Fruit fly (Drosophila melanogaster) whole organism, embryonic: ENCODE results near the gene CG2187.

Experiments
- Ada2b ChIP-seq: fragments of 200-800 bp; sonication (Bioruptor generic); IDR thresholded peaks from 2 replicates; pipeline ENCODE4 v1.3.6; 2022; ENCODE audit warnings: missing biosample characterization, missing genetic modification characterization
- Atf3 ChIP-seq: fragments of 200-800 bp; sonication (Bioruptor generic); optimal IDR thresholded peaks from 3 replicates; lab custom pipeline; 2016; ENCODE audit warnings: missing biosample characterization, missing genetic modification characterization
- BEAF-32 ChIP-seq: fragments of 200-800 bp; sonication (Bioruptor generic); optimal IDR thresholded peaks from 3 replicates; lab custom pipeline; 2017; ENCODE audit warnings: missing biosample characterization, missing genetic modification characterization, mild to moderate bottlenecking, moderate library complexity, missing genetic modification reagents
- Bdp1 ChIP-seq: fragments of 200-800 bp; sonication (Bioruptor generic); optimal IDR thresholded peaks from 3 replicates; lab custom pipeline; 2016; ENCODE audit warnings: missing biosample characterization, missing genetic modification characterization
- Blimp-1 ChIP-seq: fragments of 200-800 bp; sonication (Bioruptor generic); optimal IDR thresholded peaks from 3 replicates; lab custom pipeline; 2018; ENCODE audit warnings: missing biosample characterization, missing genetic modification characterization, mild to moderate bottlenecking, moderate library complexity, missing genetic modification reagents
- CG1024 ChIP-seq: fragments of 200-800 bp; sonication (Bioruptor generic); IDR thresholded peaks from 2 replicates; pipeline ENCODE4 v1.3.6; 2022; ENCODE audit warnings: missing biosample characterization, missing genetic modification characterization
- CG10267 ChIP-seq: fragments of 200-800 bp; sonication (Bioruptor generic); optimal IDR thresholded peaks from 2 replicates; lab custom pipeline; 2018; ENCODE audit warnings: missing biosample characterization, mild to moderate bottlenecking, missing genetic modification characterization, moderate library complexity
- CG11695 ChIP-seq: fragments of 200-800 bp; sonication (Bioruptor generic); IDR thresholded peaks from 3 replicates; pipeline ENCODE4 v1.3.6; 2022; ENCODE audit warnings: missing biosample characterization, missing genetic modification characterization
- CG15269 ChIP-seq: fragments of 200-800 bp; sonication (Bioruptor generic); optimal IDR thresholded peaks from 2 replicates; lab custom pipeline; 2018; ENCODE audit warnings: missing biosample characterization, mild to moderate bottlenecking, missing genetic modification characterization, moderate library complexity
- CG16813 ChIP-seq: fragments of 200-800 bp; sonication (Bioruptor generic); IDR thresholded peaks from 3 replicates; pipeline ENCODE4 v1.3.6; 2022; ENCODE audit warnings: missing biosample characterization, missing genetic modification characterization; ENCODE audit not compliant: partially characterized antibody
- CG17359 ChIP-seq: fragments of 200-800 bp; sonication (Bioruptor generic); optimal IDR thresholded peaks from 3 replicates; lab custom pipeline; 2018; ENCODE audit warnings: missing biosample characterization, mild to moderate bottlenecking, missing genetic modification characterization, moderate library complexity
- CG17612 ChIP-seq: fragments of 200-800 bp; sonication (Bioruptor generic); IDR thresholded peaks from 2 replicates; pipeline ENCODE4 v1.3.6; 2022; ENCODE audit warnings: missing biosample characterization, missing genetic modification characterization
- CG30403 ChIP-seq: fragments of 200-800 bp; sonication (Bioruptor generic); optimal IDR thresholded peaks from 3 replicates; lab custom pipeline; 2016; ENCODE audit warnings: missing biosample characterization, missing genetic modification characterization
- CG31224 ChIP-seq: fragments of 200-800 bp; sonication (Bioruptor generic); IDR thresholded peaks from 2 replicates; pipeline ENCODE4 v1.3.6; 2022; ENCODE audit warnings: missing biosample characterization, missing genetic modification characterization
- CG33213 ChIP-seq: fragments of 200-800 bp; sonication (Bioruptor generic); optimal IDR thresholded peaks from 3 replicates; lab custom pipeline; 2016; ENCODE audit warnings: missing biosample characterization, missing genetic modification characterization
- CG3838 ChIP-seq: fragments of 200-800 bp; sonication (Bioruptor generic); optimal IDR thresholded peaks from 3 replicates; lab custom pipeline; 2016; ENCODE audit warnings: missing biosample characterization, missing genetic modification characterization
- CG42726 ChIP-seq: fragments of 200-800 bp; sonication (Bioruptor generic); IDR thresholded peaks from 2 replicates; pipeline ENCODE4 v1.3.6; 2022; ENCODE audit warnings: missing biosample characterization, missing genetic modification characterization; ENCODE audit not compliant: partially characterized antibody
- CG4360 ChIP-seq: fragments of 200-800 bp; sonication (Bioruptor generic); IDR thresholded peaks from 2 replicates; pipeline ENCODE4 v1.3.6; 2022; ENCODE audit warnings: missing biosample characterization, missing genetic modification characterization
- CG7786 ChIP-seq: fragments of 200-800 bp; sonication (Bioruptor generic); optimal IDR thresholded peaks from 2 replicates; lab custom pipeline; 2016; ENCODE audit warnings: missing biosample characterization, missing genetic modification characterization
- CG8924 ChIP-seq: fragments of 200-800 bp; optimal IDR thresholded peaks from 3 replicates; lab custom pipeline; 2019; ENCODE audit warnings: missing biosample characterization, mild to moderate bottlenecking, missing genetic modification characterization, moderate library complexity
- CG9727 ChIP-seq: fragments of 200-800 bp; sonication (Bioruptor generic); optimal IDR thresholded peaks from 3 replicates; lab custom pipeline; 2017; ENCODE audit warnings: missing biosample characterization, mild to moderate bottlenecking, missing genetic modification characterization
- D ChIP-seq, 2 experiments: fragments of 200-800 bp in 1 of 2; fragments of >200 bp in 1 of 2; sonication (Bioruptor generic) in 1 of 2; optimal IDR thresholded peaks; 2 replicates in 1 of 2; 3 replicates in 1 of 2; lab custom pipeline; 2017; ENCODE audit warnings: mild to moderate bottlenecking in 1 of 2, missing biosample characterization in 1 of 2, missing genetic modification characterization in 1 of 2, missing genetic modification reagents in 1 of 2
- Dad ChIP-seq: fragments of 200-800 bp; sonication (Bioruptor generic); optimal IDR thresholded peaks from 3 replicates; lab custom pipeline; 2016; ENCODE audit warnings: missing biosample characterization, missing genetic modification characterization
- H15 ChIP-seq: fragments of 200-800 bp; sonication (Bioruptor generic); IDR thresholded peaks from 3 replicates; pipeline ENCODE4 v1.3.6; 2022; ENCODE audit warnings: missing biosample characterization, missing genetic modification characterization
- H2.0 ChIP-seq: fragments of 200-800 bp; sonication (Bioruptor generic); IDR thresholded peaks from 2 replicates; pipeline ENCODE4 v1.3.6; 2022; ENCODE audit warnings: missing biosample characterization, missing genetic modification characterization
- HmgZ ChIP-seq: fragments of 200-800 bp; sonication (Bioruptor generic); optimal IDR thresholded peaks from 2 replicates; lab custom pipeline; 2018; ENCODE audit warnings: missing biosample characterization, mild to moderate bottlenecking, missing genetic modification characterization
- Nf-YA ChIP-seq: fragments of 200-800 bp; sonication (Bioruptor generic); IDR thresholded peaks from 2 replicates; pipeline ENCODE4 v1.3.6; 2022; ENCODE audit warnings: missing biosample characterization, missing genetic modification characterization
- PHDP ChIP-seq: fragments of 200-800 bp; sonication (Bioruptor generic); optimal IDR thresholded peaks from 3 replicates; lab custom pipeline; 2018; ENCODE audit warnings: missing biosample characterization, mild to moderate bottlenecking, missing genetic modification characterization, moderate library complexity
- Poxn ChIP-seq: fragments of 200-800 bp; sonication (Bioruptor generic); IDR thresholded peaks from 2 replicates; pipeline ENCODE4 v1.3.6; 2022; ENCODE audit warnings: missing biosample characterization, missing genetic modification characterization
- az2 ChIP-seq: fragments of 200-800 bp; sonication (Bioruptor generic); optimal IDR thresholded peaks from 3 replicates; lab custom pipeline; 2016; ENCODE audit warnings: missing biosample characterization, missing genetic modification characterization
- caup ChIP-seq: fragments of 200-800 bp; sonication (Bioruptor generic); optimal IDR thresholded peaks from 3 replicates; lab custom pipeline; 2017; ENCODE audit warnings: missing biosample characterization, mild to moderate bottlenecking, missing genetic modification characterization, moderate library complexity; ENCODE audit not compliant: severe bottlenecking
- chif ChIP-seq, 2 experiments: fragments of 200-800 bp; sonication (Bioruptor generic); optimal IDR thresholded peaks; 3 replicates each; lab custom pipeline; 2016; ENCODE audit warnings: missing biosample characterization in 2 of 2, missing genetic modification characterization in 2 of 2
- dm ChIP-seq: fragments of 200-800 bp; sonication (Bioruptor generic); optimal IDR thresholded peaks from 3 replicates; lab custom pipeline; 2016; ENCODE audit warnings: missing biosample characterization, missing genetic modification characterization
- emc ChIP-seq: fragments of 200-800 bp; sonication (Bioruptor generic); optimal IDR thresholded peaks from 2 replicates; lab custom pipeline; 2016; ENCODE audit warnings: missing biosample characterization, missing genetic modification characterization
- gfzf ChIP-seq: fragments of 200-800 bp; sonication (Bioruptor generic); optimal IDR thresholded peaks from 2 replicates; lab custom pipeline; 2016; ENCODE audit warnings: missing biosample characterization, mild to moderate bottlenecking, missing genetic modification characterization, moderate library complexity
- gsb-n ChIP-seq: fragments of 200-800 bp; sonication (Bioruptor generic); optimal IDR thresholded peaks from 3 replicates; lab custom pipeline; 2018; ENCODE audit warnings: missing biosample characterization, mild to moderate bottlenecking, missing genetic modification characterization
- mam ChIP-seq: fragments of 200-800 bp; sonication (Bioruptor generic); optimal IDR thresholded peaks from 3 replicates; lab custom pipeline; 2016; ENCODE audit warnings: missing biosample characterization, missing genetic modification characterization
- nmo ChIP-seq: fragments of 200-800 bp; sonication (Bioruptor generic); optimal IDR thresholded peaks from 2 replicates; lab custom pipeline; 2018; ENCODE audit warnings: missing biosample characterization, mild to moderate bottlenecking, missing genetic modification characterization, moderate library complexity
- nom ChIP-seq: fragments of 200-800 bp; sonication (Bioruptor generic); optimal IDR thresholded peaks from 2 replicates; lab custom pipeline; 2017; ENCODE audit warnings: missing biosample characterization, missing genetic modification characterization, mild to moderate bottlenecking, moderate library complexity, missing genetic modification reagents
- org-1 ChIP-seq: fragments of 200-800 bp; sonication (Bioruptor generic); optimal IDR thresholded peaks from 2 replicates; lab custom pipeline; 2017; ENCODE audit warnings: missing biosample characterization, missing genetic modification characterization
- row ChIP-seq: fragments of 200-800 bp; sonication (Bioruptor generic); IDR thresholded peaks from 3 replicates; pipeline ENCODE4 v1.3.6; 2022; ENCODE audit warnings: missing biosample characterization, missing genetic modification characterization
- run ChIP-seq: fragments of 200-800 bp; sonication (Bioruptor generic); optimal IDR thresholded peaks from 3 replicates; lab custom pipeline; 2018; ENCODE audit warnings: missing biosample characterization, mild to moderate bottlenecking, missing genetic modification characterization
- shn ChIP-seq: fragments of 200-800 bp; sonication (Bioruptor generic); optimal IDR thresholded peaks from 3 replicates; lab custom pipeline; 2016; ENCODE audit warnings: missing biosample characterization, missing genetic modification characterization
- slbo ChIP-seq: fragments of 200-800 bp; sonication (Bioruptor generic); IDR thresholded peaks from 2 replicates; pipeline ENCODE4 v1.3.6; 2022; ENCODE audit warnings: missing biosample characterization, missing genetic modification characterization
- sob ChIP-seq: fragments of 200-800 bp; sonication (Bioruptor generic); IDR thresholded peaks from 2 replicates; pipeline ENCODE4 v1.3.6; 2022; ENCODE audit warnings: missing biosample characterization, missing genetic modification characterization
- stc ChIP-seq: fragments of 200-800 bp; sonication (Bioruptor generic); IDR thresholded peaks from 2 replicates; pipeline ENCODE4 v1.3.6; 2022; ENCODE audit warnings: missing biosample characterization, missing genetic modification characterization
- tll ChIP-seq, 2 experiments: fragments of 200-800 bp in 1 of 2; fragments of >200 bp in 1 of 2; sonication (Bioruptor generic) in 1 of 2; optimal IDR thresholded peaks; 2 replicates each; lab custom pipeline; 2017 to 2019; ENCODE audit warnings: missing biosample characterization in 2 of 2, missing genetic modification characterization in 2 of 2, mild to moderate bottlenecking in 1 of 2, moderate library complexity in 1 of 2
- vfl ChIP-seq: fragments of 200-800 bp; sonication (Bioruptor generic); optimal IDR thresholded peaks from 2 replicates; lab custom pipeline; 2016; ENCODE audit warnings: missing biosample characterization, missing genetic modification characterization
- zen2 ChIP-seq: fragments of 200-800 bp; sonication (Bioruptor generic); IDR thresholded peaks from 3 replicates; pipeline ENCODE4 v1.3.6; 2022; ENCODE audit warnings: missing biosample characterization, missing genetic modification characterization; ENCODE audit not compliant: partially characterized antibody
- zf30C ChIP-seq: fragments of 200-800 bp; sonication (Bioruptor generic); optimal IDR thresholded peaks from 3 replicates; lab custom pipeline; 2018; ENCODE audit warnings: missing biosample characterization, mild to moderate bottlenecking, missing genetic modification characterization

Gene CG2187

DNA sequence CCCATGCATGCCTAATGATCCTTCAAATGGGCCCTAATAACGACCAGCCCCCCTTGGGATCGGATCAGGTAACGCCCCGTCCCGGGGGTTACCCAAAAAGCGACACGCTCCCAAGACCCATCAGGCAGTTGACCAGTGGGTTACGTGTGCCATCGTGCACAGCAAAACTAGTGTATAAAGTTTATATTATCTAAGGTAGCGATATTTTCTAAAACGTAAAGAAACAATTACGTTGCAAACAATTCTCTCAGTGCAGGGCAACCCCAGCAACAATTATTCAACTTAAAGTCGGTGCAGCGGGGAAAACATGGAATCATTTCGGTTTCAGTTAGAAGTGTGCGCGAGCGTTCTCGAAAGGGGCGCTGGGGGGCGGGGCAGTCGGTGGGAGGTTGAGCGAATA lies 45.9 kb downstream of the CG2187 start (continued):
- TF ChIP-seq CG1024 (GFP tag; lab: Robert Waterston, UW) (0 out of 2 replicates have a peak, but pooled peaks have one; percentile 15), CG33213 (GFP tag; lab: Kevin White, UChicago) (no peak), CG16813 (GFP tag; lab: Robert Waterston, UW) (no peak), CG4360 (GFP tag; lab: Robert Waterston, UW) (peak; percentile 34), az2 (GFP tag; lab: Kevin White, UChicago) (peak; percentile 10), CG8924 (tag; lab: Kevin White, UChicago) (no peak), CG15269 (no peak), shn (peak; percentile 7), PHDP (tag; lab: Kevin White, UChicago) (peak; percentile 6), Dad (GFP tag; lab: Kevin White, UChicago) (no peak), H15 (GFP tag; lab: Robert Waterston, UW) (peak; percentile 36; the same call in 1 of the 3 replicates), Blimp-1 (GFP tag; lab: Kevin White, UChicago) (peak; percentile 76), tll (GFP tag; optimal IDR thresholded peaks at IDR 0.05; lab: Kevin White, UChicago) (no peak), CG11695 (GFP tag; lab: Robert Waterston, UW) (0 out of 3 replicates have a peak, but pooled peaks have one; percentile 16), vfl (GFP tag; lab: Kevin White, UChicago) (no peak), Poxn (GFP tag; lab: Robert Waterston, UW) (no peak), CG7786 (no peak), caup (no peak), chif (GFP tag; optimal IDR thresholded peaks at IDR 0.05; lab: Kevin White, UChicago) (peak in 1 of 2 experiments; percentile 9), D (optimal IDR thresholded peaks at IDR 0.05; lab: Kevin White, UChicago) (no peak), D (GFP tag; optimal IDR thresholded peaks at IDR 0.05; lab: Kevin White, UChicago) (no peak), BEAF-32 (GFP tag; lab: Kevin White, UChicago) (no peak), CG17612 (GFP tag; lab: Robert Waterston, UW) (no peak), emc (GFP tag; lab: Kevin White, UChicago) (no peak), gsb-n (tag; lab: Kevin White, UChicago) (peak; percentile 2), nmo (peak; percentile 37), CG31224 (GFP tag; lab: Robert Waterston, UW) (no peak), Ada2b (GFP tag; lab: Robert Waterston, UW) (no peak), CG10267 (tag; lab: Kevin White, UChicago) (peak; percentile 1), row (GFP tag; lab: Robert Waterston, UW) (peak; percentile 36; the same call in 2 of the 3 replicates), H2.0 (no peak), stc (no peak), Bdp1 (GFP tag; lab: Kevin White, UChicago) (no peak), zf30C (peak; percentile 73), CG3838 (GFP tag; lab: Kevin White, UChicago) (no peak), HmgZ (tag; lab: Kevin White, UChicago) (no peak), zen2 (GFP tag; lab: Robert Waterston, UW) (no peak), Atf3 (GFP tag; lab: Kevin White, UChicago) (peak; percentile 6), org-1 (no peak), mam (GFP tag; lab: Kevin White, UChicago) (no peak), sob (GFP tag; lab: Robert Waterston, UW) (no peak), gfzf (GFP tag; lab: Kevin White, UChicago) (no peak), CG9727 (GFP tag; lab: Kevin White, UChicago) (no peak), CG30403 (GFP tag; lab: Kevin White, UChicago) (peak; percentile 3), nom (GFP tag; lab: Kevin White, UChicago) (no peak), CG42726 (no peak), Nf-YA (no peak), slbo (GFP tag; lab: Robert Waterston, UW) (no peak), run (tag; lab: Kevin White, UChicago) (no peak), dm (GFP tag; lab: Kevin White, UChicago) (no peak), CG17359 (tag; lab: Kevin White, UChicago) (peak; percentile 28)
